Worm (Caenorhabditis elegans): ENCODE results near the gene tbc-2.

Gene tbc-2

ce11 chrII:5781935-5782921 is 45.0 kb downstream of the tbc-2 start, which contains the start of gene K05F1.6 (continued):
- TF ChIP-seq sdz-12 (GFP tag; optimal IDR thresholded peaks at IDR 0.05): peak; percentile 71
- 0 out of 4 replicates have a peak, but pooled peaks have one; percentile 38 to 52 for TF ChIP-seq madf-5 (GFP tag; IDR thresholded peaks at IDR 0.05)
- no peak for TF ChIP-seq snpc-4 (tag; optimal IDR thresholded peaks at IDR 0.05)
- no peak for TF ChIP-seq nhr-77 (tag; optimal IDR thresholded peaks at IDR 0.05)
- TF ChIP-seq F10B5.3 (tag; optimal IDR thresholded peaks at IDR 0.05): no peak
- no peak for TF ChIP-seq zag-1 (tag; optimal IDR thresholded peaks at IDR 0.05)
- TF ChIP-seq daf-8 (GFP tag; IDR thresholded peaks at IDR 0.05): no peak
- no peak for TF ChIP-seq ceh-28 (tag; optimal IDR thresholded peaks at IDR 0.05)
- no peak for TF ChIP-seq ceh-32 (tag; optimal IDR thresholded peaks at IDR 0.05; ENCODE audit: poor library complexity)
- no peak for TF ChIP-seq lin-29 (GFP tag; IDR thresholded peaks at IDR 0.05)
- TF ChIP-seq attf-4 (tag; optimal IDR thresholded peaks at IDR 0.05): no peak
- TF ChIP-seq lin-13 (GFP tag; optimal IDR thresholded peaks at IDR 0.05): peak; percentile 65
- peak; percentile 100 for TF ChIP-seq ceh-44 (GFP tag; IDR thresholded peaks at IDR 0.05)
- TF ChIP-seq mdt-29 (GFP tag; IDR thresholded peaks at IDR 0.05): peak; percentile 76
- TF ChIP-seq T20F7.1 (GFP tag; optimal IDR thresholded peaks at IDR 0.05): peak; percentile 60
- no peak for TF ChIP-seq unc-39 (tag; optimal IDR thresholded peaks at IDR 0.05)
- TF ChIP-seq unc-62 (GFP tag; optimal IDR thresholded peaks at IDR 0.05 in 1 of 2): peak in 1 of 2 experiments; percentile 92
- no peak for TF ChIP-seq unc-62 (tag; optimal IDR thresholded peaks at IDR 0.05)
- no peak for TF ChIP-seq aly-2 (tag; optimal IDR thresholded peaks at IDR 0.05)
- peak; percentile 88 for TF ChIP-seq vab-7 (GFP tag; IDR thresholded peaks at IDR 0.05)
- peak; percentile 65 for TF ChIP-seq php-3 (GFP tag; IDR thresholded peaks at IDR 0.05)
- peak; percentile 66 for TF ChIP-seq hmg-1.1 (GFP tag; IDR thresholded peaks at IDR 0.05)
- peak in 1 of 2 experiments; percentile 17 for TF ChIP-seq mdl-1 (tag; optimal IDR thresholded peaks at IDR 0.05)
- TF ChIP-seq ceh-20 (GFP tag; IDR thresholded peaks at IDR 0.05): peak; percentile 66; the same call in 1 of the 2 replicates
- peak; percentile 56; the same call in 1 of the 2 replicates for TF ChIP-seq ZK337.2 (GFP tag; IDR thresholded peaks at IDR 0.05)
- TF ChIP-seq nhr-42 (GFP tag; IDR thresholded peaks at IDR 0.05): peak; percentile 63; the same call in 1 of the 2 replicates
- no peak for TF ChIP-seq nhr-10 (tag; optimal IDR thresholded peaks at IDR 0.05)
- peak; percentile 77; the same call in 1 of the 2 replicates for TF ChIP-seq D1046.2 (GFP tag; IDR thresholded peaks at IDR 0.05)
- TF ChIP-seq ceh-82 (tag; optimal IDR thresholded peaks at IDR 0.05): no peak

ce11 chrII:5779866-5780265 is 47.4 kb downstream of the tbc-2 start:
- peak in 1 of 2 experiments; percentile 0 for TF ChIP-seq unc-62 (GFP tag; optimal IDR thresholded peaks at IDR 0.05 in 1 of 2)
- no peak for TF ChIP-seq unc-62 (tag; optimal IDR thresholded peaks at IDR 0.05)
- TF ChIP-seq mdl-1 (tag; optimal IDR thresholded peaks at IDR 0.05): no peak
- TF ChIP-seq nhr-25 (tag; optimal IDR thresholded peaks at IDR 0.05; ENCODE audit: borderline replicate concordance, insufficient read depth): no peak
- TF ChIP-seq mxl-3 (GFP tag; optimal IDR thresholded peaks at IDR 0.05): no peak
- no peak for TF ChIP-seq lin-1 (GFP tag; IDR thresholded peaks at IDR 0.05)
- TF ChIP-seq mes-2 (tag; optimal IDR thresholded peaks at IDR 0.05; ENCODE audit: poor library complexity, severe bottlenecking): peak; percentile 37
- TF ChIP-seq nhr-77 (tag; optimal IDR thresholded peaks at IDR 0.05): no peak
- no peak for TF ChIP-seq daf-12 (tag; optimal IDR thresholded peaks at IDR 0.05)
- TF ChIP-seq lsy-2 (tag; optimal IDR thresholded peaks at IDR 0.05): peak in 1 of 2 experiments; percentile 30
- peak; percentile 11 for TF ChIP-seq nhr-11 (tag; optimal IDR thresholded peaks at IDR 0.05)
- no peak for TF ChIP-seq nhr-76 (tag; optimal IDR thresholded peaks at IDR 0.05)
- peak; percentile 47 for TF ChIP-seq hmg-1.1 (GFP tag; IDR thresholded peaks at IDR 0.05)
- peak; percentile 50 for TF ChIP-seq hlh-11 (tag; optimal IDR thresholded peaks at IDR 0.05)
- TF ChIP-seq aha-1 (tag): peak; percentile 29
